Fruit fly (Drosophila melanogaster) whole organism, prepupa: ENCODE measurements around the gene Gr28b.

Source experiments
- CG10669 ChIP-seq: fragments of 200-800 bp; sonication (Bioruptor generic); optimal IDR thresholded peaks from 3 replicates; lab custom pipeline; 2018; ENCODE audit warnings: missing biosample characterization, mild to moderate bottlenecking, missing genetic modification characterization, moderate library complexity
- CG11762 ChIP-seq: fragments of 200-800 bp; sonication (Bioruptor generic); optimal IDR thresholded peaks from 3 replicates; lab custom pipeline; 2016; ENCODE audit warnings: missing biosample characterization, missing genetic modification characterization; ENCODE audit not compliant: insufficient read depth
- CG16779 ChIP-seq: fragments of 200-800 bp; sonication (Bioruptor generic); optimal IDR thresholded peaks from 3 replicates; lab custom pipeline; 2017; ENCODE audit warnings: missing biosample characterization, mild to moderate bottlenecking, missing genetic modification characterization
- CG4318 ChIP-seq: fragments of 200-800 bp; sonication (Bioruptor generic); optimal IDR thresholded peaks from 3 replicates; lab custom pipeline; 2017; ENCODE audit warnings: missing biosample characterization, mild to moderate bottlenecking, missing genetic modification characterization
- CG6276 ChIP-seq: fragments of 200-800 bp; sonication (Bioruptor generic); optimal IDR thresholded peaks from 2 replicates; lab custom pipeline; 2017; ENCODE audit warnings: missing biosample characterization, mild to moderate bottlenecking, missing genetic modification characterization
- CG8632 ChIP-seq: fragments of 200-800 bp; sonication (Bioruptor generic); optimal IDR thresholded peaks from 3 replicates; lab custom pipeline; 2016; ENCODE audit warnings: missing biosample characterization, missing genetic modification characterization
- Eip75B ChIP-seq: fragments of 200-800 bp; sonication (Bioruptor generic); optimal IDR thresholded peaks from 3 replicates; lab custom pipeline; 2016; ENCODE audit warnings: missing biosample characterization, missing genetic modification characterization
- Gug ChIP-seq: fragments of 200-800 bp; sonication (Bioruptor generic); IDR thresholded peaks from 2 replicates; pipeline ENCODE4 v1.3.6; 2022; ENCODE audit warnings: missing biosample characterization, missing genetic modification characterization
- Met ChIP-seq: fragments of 200-800 bp; sonication (Bioruptor generic); optimal IDR thresholded peaks from 3 replicates; lab custom pipeline; 2016; ENCODE audit warnings: missing biosample characterization, missing genetic modification characterization
- Smox ChIP-seq: fragments of 200-800 bp; sonication (Bioruptor generic); optimal IDR thresholded peaks from 3 replicates; lab custom pipeline; 2016; ENCODE audit warnings: missing biosample characterization, missing genetic modification characterization
- esn ChIP-seq: fragments of 200-800 bp; sonication (Bioruptor generic); optimal IDR thresholded peaks from 2 replicates; lab custom pipeline; 2016; ENCODE audit warnings: missing biosample characterization, mild to moderate bottlenecking, missing genetic modification characterization, moderate library complexity
- fd59A ChIP-seq: fragments of 200-800 bp; sonication (Bioruptor generic); optimal IDR thresholded peaks from 2 replicates; lab custom pipeline; 2017; ENCODE audit warnings: missing biosample characterization, mild to moderate bottlenecking, missing genetic modification characterization, missing genetic modification reagents
- svp ChIP-seq: fragments of 200-800 bp; sonication (Bioruptor generic); peaks from one replicate; lab custom pipeline; 2016; ENCODE audit warnings: missing biosample characterization, missing genetic modification characterization
- vri ChIP-seq: fragments of 200-800 bp; sonication (Bioruptor generic); optimal IDR thresholded peaks from 3 replicates; lab custom pipeline; 2016; ENCODE audit warnings: missing biosample characterization, mild to moderate bottlenecking, missing genetic modification characterization

- TF ChIP-seq CG16779 (tag; lab: Kevin White, UChicago), result no peak
- TF ChIP-seq CG8632, result no peak
- no peak for TF ChIP-seq esn (GFP tag; lab: Kevin White, UChicago)
- TF ChIP-seq Gug (GFP tag; lab: Robert Waterston, UW), result no peak
- TF ChIP-seq CG4318 (GFP tag; lab: Kevin White, UChicago), result no peak
- no peak for TF ChIP-seq Met (GFP tag; lab: Kevin White, UChicago)
- TF ChIP-seq CG6276 (GFP tag; lab: Kevin White, UChicago), result peak; percentile 38
- TF ChIP-seq Smox, result no peak
- TF ChIP-seq vri (GFP tag; lab: Kevin White, UChicago), result no peak
- TF ChIP-seq fd59A (GFP tag; lab: Kevin White, UChicago), result no peak
- TF ChIP-seq CG11762 (GFP tag; lab: Kevin White, UChicago), result no peak
- no peak for TF ChIP-seq CG10669 (GFP tag; lab: Kevin White, UChicago)
- no peak for TF ChIP-seq svp (GFP tag; lab: Kevin White, UChicago)
- TF ChIP-seq Eip75B, result peak; percentile 15
Measured at dm6 chr2L:7466304-7466703, 4.3 kb upstream of the Gr28b start, which contains the start of gene CG6055.
